Worm (Caenorhabditis elegans): ENCODE measurements around the gene npp-9.

- TF ChIP-seq egl-27 (tag; optimal IDR thresholded peaks at IDR 0.05) (no peak), hmg-11 (tag; optimal IDR thresholded peaks at IDR 0.05) (no peak), skn-1 (tag; optimal IDR thresholded peaks at IDR 0.05) (no peak), nhr-28 (tag; optimal IDR thresholded peaks at IDR 0.05) (no peak), elt-3 (tag; optimal IDR thresholded peaks at IDR 0.05) (no peak), lin-39 (tag; optimal IDR thresholded peaks at IDR 0.05) (no peak), ceh-82 (tag; optimal IDR thresholded peaks at IDR 0.05) (no peak), ama-1 (optimal IDR thresholded peaks at IDR 0.05) (no peak), ztf-11 (tag; optimal IDR thresholded peaks at IDR 0.05) (no peak), nhr-25 (tag; optimal IDR thresholded peaks at IDR 0.05) (no peak), R02D3.7 (tag; optimal IDR thresholded peaks at IDR 0.05) (no peak), jun-1 (tag; optimal IDR thresholded peaks at IDR 0.05) (no peak), nhr-76 (tag; optimal IDR thresholded peaks at IDR 0.05) (no peak)
Observed at ce11 chrIII:3382465-3382864, 21.8 kb downstream of the npp-9 start.
